Worm (Caenorhabditis elegans) whole organism, young adult: ENCODE measurements around the gene ooc-3.

Source experiments
- F23B12.7 ChIP-seq: sonication (generic microtip); optimal IDR thresholded peaks from 2 replicates; lab custom pipeline; 2017; ENCODE audit warnings: missing genetic modification characterization, mild to moderate bottlenecking, missing compliant biosample characterization, antibody characterized with exemption, moderate library complexity; ENCODE audit not compliant: insufficient read depth
- K12H6.12 ChIP-seq: fragments of 200-800 bp; sonication (Bioruptor generic); optimal IDR thresholded peaks from 2 replicates; lab custom pipeline; 2018; ENCODE audit warnings: mild to moderate bottlenecking, missing genetic modification characterization, missing compliant biosample characterization
- akir-1 ChIP-seq: fragments of 200-800 bp; sonication (Bioruptor generic); optimal IDR thresholded peaks from 2 replicates; lab custom pipeline; 2018; ENCODE audit warnings: mild to moderate bottlenecking, missing genetic modification characterization, moderate library complexity, missing compliant biosample characterization
- ama-1 ChIP-seq, 3 experiments: fragments of 150-350 bp in 1 of 3; sonication (generic microtip) in 2 of 3; optimal IDR thresholded peaks; 2 replicates each; lab custom pipeline; 2014 to 2018; ENCODE audit warnings: missing biosample characterization in 2 of 3, missing genetic modification characterization in 2 of 3, missing genetic modification reagents in 2 of 3
- cebp-2 ChIP-seq: fragments of 200-800 bp; sonication (Bioruptor generic); IDR thresholded peaks from 2 replicates; pipeline ENCODE4 v1.3.6; 2022; ENCODE audit warnings: missing genetic modification characterization, missing compliant biosample characterization
- egl-44 ChIP-seq: fragments of 200-800 bp; sonication (Bioruptor generic); IDR thresholded peaks from 2 replicates; pipeline ENCODE4 v1.3.6; 2022; ENCODE audit warnings: missing genetic modification reagents, missing genetic modification characterization, missing compliant biosample characterization
- nfya-1 ChIP-seq: sonication (generic microtip); optimal IDR thresholded peaks from 2 replicates; lab custom pipeline; 2017; ENCODE audit warnings: antibody characterized with exemption, missing compliant biosample characterization, missing genetic modification characterization, borderline replicate concordance; ENCODE audit not compliant: insufficient read depth
- snpc-4 ChIP-seq, 5 experiments: fragments of 150-350 bp in 1 of 5; sonication (generic microtip) in 4 of 5; optimal IDR thresholded peaks; 2 replicates each; lab custom pipeline; 2014 to 2018; ENCODE audit warnings: missing genetic modification characterization in 5 of 5, missing biosample characterization in 3 of 5, antibody characterized with exemption in 2 of 5, mild to moderate bottlenecking in 2 of 5, missing compliant biosample characterization in 2 of 5, missing genotype in 2 of 5, moderate library complexity in 2 of 5, missing genetic modification reagents in 1 of 5
- sptf-2 ChIP-seq: fragments of 200-800 bp; sonication (Bioruptor generic); optimal IDR thresholded peaks from 2 replicates; lab custom pipeline; 2018; ENCODE audit warnings: mild to moderate bottlenecking, missing genetic modification characterization, missing compliant biosample characterization
- unc-130 ChIP-seq: sonication (generic microtip); optimal IDR thresholded peaks from 2 replicates; lab custom pipeline; 2016; ENCODE audit warnings: missing genetic modification reagents, missing genetic modification characterization, missing compliant biosample characterization

- TF ChIP-seq snpc-4 (GFP tag; optimal IDR thresholded peaks at IDR 0.05; lab: Kevin White, UChicago) = no peak
- TF ChIP-seq snpc-4 (tag; optimal IDR thresholded peaks at IDR 0.05; lab: Kevin White, UChicago) = no peak
- TF ChIP-seq egl-44 (GFP tag; lab: Robert Waterston, UW) = no peak
- no peak for TF ChIP-seq nfya-1 (tag; lab: Kevin White, UChicago)
- TF ChIP-seq cebp-2 = no peak
- no peak for TF ChIP-seq sptf-2 (GFP tag; lab: Kevin White, UChicago)
- TF ChIP-seq akir-1 (GFP tag; lab: Kevin White, UChicago) = no peak
- no peak for TF ChIP-seq unc-130 (GFP tag; lab: Kevin White, UChicago)
- no peak for TF ChIP-seq ama-1 (optimal IDR thresholded peaks at IDR 0.05; lab: Kevin White, UChicago)
- no peak for TF ChIP-seq ama-1 (GFP tag; optimal IDR thresholded peaks at IDR 0.05; lab: Kevin White, UChicago)
- TF ChIP-seq K12H6.12 (tag; lab: Kevin White, UChicago) = no peak
- TF ChIP-seq F23B12.7 (tag; lab: Kevin White, UChicago) = no peak
These were observed 685 bp upstream of the ooc-3 start for ce11 chrII:11495806-11496205.
